Fruit fly (Drosophila melanogaster): ENCODE results near the gene mRpL47.

The mRpL47 gene

DNA sequence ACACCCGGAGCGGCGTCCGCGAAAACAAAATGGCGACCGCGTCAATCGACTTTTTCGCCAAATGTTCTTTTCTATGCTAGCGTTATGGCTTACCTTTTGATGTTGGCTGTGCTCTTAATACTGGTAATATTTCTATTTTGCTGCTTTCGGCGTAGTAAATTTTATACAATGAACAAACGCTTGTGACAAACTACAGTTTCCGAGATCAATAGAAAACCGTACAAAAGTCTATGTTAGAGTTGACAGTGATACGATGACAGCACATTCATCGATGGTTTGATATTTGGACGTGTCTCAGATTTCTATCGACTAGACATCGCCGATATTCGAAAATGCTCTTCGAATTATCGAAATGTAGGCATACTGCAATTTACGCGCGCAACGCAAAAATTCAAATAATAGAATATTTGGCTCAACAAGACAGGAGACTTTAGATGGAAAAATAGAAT, 5.6 kb downstream of the mRpL47 start, which contains the start of gene rump (continued):
- TF ChIP-seq wdn (GFP tag; IDR thresholded peaks at IDR 0.05) (no peak), ase (GFP tag; IDR thresholded peaks at IDR 0.05) (no peak), zf30C (GFP tag; optimal IDR thresholded peaks at IDR 0.05) (no peak), seq (GFP tag; IDR thresholded peaks at IDR 0.05) (no peak), tna (GFP tag; IDR thresholded peaks at IDR 0.05; ENCODE audit: partially characterized antibody) (no peak), CG34376 (GFP tag; optimal IDR thresholded peaks at IDR 0.05) (no peak), CG14710 (tag; optimal IDR thresholded peaks at IDR 0.05) (peak; percentile 77), Xrp1 (GFP tag; IDR thresholded peaks at IDR 0.05) (no peak), CG2116 (GFP tag; optimal IDR thresholded peaks at IDR 0.05) (peak; percentile 95), CG33213 (GFP tag; optimal IDR thresholded peaks at IDR 0.05) (peak; percentile 7), Drgx (GFP tag; IDR thresholded peaks at IDR 0.05) (no peak), CG18764 (GFP tag; optimal IDR thresholded peaks at IDR 0.05) (no peak), CG13424 (tag; optimal IDR thresholded peaks at IDR 0.05) (no peak), CG17361 (GFP tag; IDR thresholded peaks at IDR 0.05) (no peak), CG13123 (GFP tag; optimal IDR thresholded peaks at IDR 0.05) (no peak), sens-2 (GFP tag; IDR thresholded peaks at IDR 0.05) (no peak), CG1792 (GFP tag; optimal IDR thresholded peaks at IDR 0.05) (no peak), CG32767 (GFP tag; IDR thresholded peaks at IDR 0.05) (no peak), trh (GFP tag; optimal IDR thresholded peaks at IDR 0.05) (no peak), D19B (GFP tag; optimal IDR thresholded peaks at IDR 0.05) (no peak), bcd (GFP tag; optimal IDR thresholded peaks at IDR 0.05) (no peak), Hey (tag; optimal IDR thresholded peaks at IDR 0.05) (no peak), Poxn (GFP tag; IDR thresholded peaks at IDR 0.05) (no peak), CG13296 (GFP tag; optimal IDR thresholded peaks at IDR 0.05) (no peak), CG17385 (GFP tag; optimal IDR thresholded peaks at IDR 0.05) (no peak), CG1603 (tag; optimal IDR thresholded peaks at IDR 0.05) (peak; percentile 73), CG11695 (GFP tag; IDR thresholded peaks at IDR 0.05) (no peak), CG11398 (GFP tag; optimal IDR thresholded peaks at IDR 0.05) (no peak), BtbVII (GFP tag; optimal IDR thresholded peaks at IDR 0.05) (no peak), CG2678 (tag; optimal IDR thresholded peaks at IDR 0.05) (no peak), Nf-YA (GFP tag; IDR thresholded peaks at IDR 0.05) (no peak), stc (GFP tag; IDR thresholded peaks at IDR 0.05) (no peak), cwo (GFP tag; optimal IDR thresholded peaks at IDR 0.05) (no peak), D19A (tag; optimal IDR thresholded peaks at IDR 0.05) (no peak), CG12659 (GFP tag; optimal IDR thresholded peaks at IDR 0.05) (peak; percentile 80), CG13287 (GFP tag; IDR thresholded peaks at IDR 0.05; ENCODE audit: partially characterized antibody) (no peak), CG12769 (tag; optimal IDR thresholded peaks at IDR 0.05) (peak; percentile 12), CG17912 (GFP tag; optimal IDR thresholded peaks at IDR 0.05) (no peak), tap (tag; optimal IDR thresholded peaks at IDR 0.05) (no peak), otp (GFP tag; IDR thresholded peaks at IDR 0.05) (no peak), hb (GFP tag; IDR thresholded peaks at IDR 0.05; ENCODE audit: partially characterized antibody) (no peak), Hr3 (GFP tag; optimal IDR thresholded peaks at IDR 0.05) (no peak), ems (GFP tag; optimal IDR thresholded peaks at IDR 0.05) (no peak), Sry-δ (GFP tag; optimal IDR thresholded peaks at IDR 0.05) (peak; percentile 98), cg (GFP tag; optimal IDR thresholded peaks at IDR 0.05) (no peak), CG15514 (GFP tag; optimal IDR thresholded peaks at IDR 0.05) (peak; percentile 58), CG3407 (GFP tag; optimal IDR thresholded peaks at IDR 0.05) (no peak), Tbp (GFP tag; optimal IDR thresholded peaks at IDR 0.05) (peak; percentile 2), H2.0 (GFP tag; IDR thresholded peaks at IDR 0.05) (no peak), Vsx1 (GFP tag; optimal IDR thresholded peaks at IDR 0.05) (no peak), CG31365 (tag; optimal IDR thresholded peaks at IDR 0.05) (no peak), pros (GFP tag; optimal IDR thresholded peaks at IDR 0.05) (no peak)
